Worm (Caenorhabditis elegans): ENCODE data around the gene F22E5.11.

DNA sequence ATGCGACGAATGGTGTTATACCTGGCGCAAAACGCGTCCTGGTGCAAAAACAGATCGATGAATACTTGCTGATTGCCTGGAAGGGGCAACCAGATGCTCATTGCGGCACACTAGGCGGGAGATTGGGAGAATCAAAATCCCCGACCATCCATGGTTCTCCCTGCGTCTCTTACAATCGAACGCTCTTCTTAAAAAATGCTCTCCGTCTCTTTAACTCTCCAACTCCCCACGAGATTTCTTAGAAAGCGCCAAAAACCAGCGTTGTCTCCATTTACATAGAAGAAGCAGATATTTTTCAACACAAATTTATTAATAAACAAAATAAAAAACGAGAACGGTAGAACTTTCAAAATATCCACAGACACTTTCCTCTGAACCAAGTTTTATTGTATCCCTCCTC lies 36.7 kb upstream of the F22E5.11 start, which contains the start of gene F34D6.1:
- TF ChIP-seq ama-1 (optimal IDR thresholded peaks at IDR 0.05) (no peak), hnd-1 (tag; optimal IDR thresholded peaks at IDR 0.05) (no peak), tra-4 (tag; optimal IDR thresholded peaks at IDR 0.05) (no peak), flt-1 (GFP tag; IDR thresholded peaks at IDR 0.05) (no peak), aly-1 (tag; optimal IDR thresholded peaks at IDR 0.05) (no peak), F13C5.2 (tag; optimal IDR thresholded peaks at IDR 0.05) (no peak), ets-7 (tag; optimal IDR thresholded peaks at IDR 0.05) (no peak)
